Worm (Caenorhabditis elegans) whole organism, L4 larva: ENCODE measurements around the gene T26A5.2.
A peak's percentile ranks its signal among the peaks of the same experiment; 100 is the strongest.

Source experiments
- F37D6.2 ChIP-seq: sonication (generic microtip); optimal IDR thresholded peaks from 2 replicates; lab custom pipeline; 2016; ENCODE audit warnings: mild to moderate bottlenecking, missing genetic modification characterization, missing compliant biosample characterization
- F49E8.2 ChIP-seq: sonication (generic microtip); optimal IDR thresholded peaks from 2 replicates; lab custom pipeline; 2016; ENCODE audit warnings: missing compliant biosample characterization, mild to moderate bottlenecking, missing genetic modification characterization, borderline replicate concordance
- T20F7.1 ChIP-seq: fragments of 200-800 bp; sonication (Bioruptor generic); optimal IDR thresholded peaks from 2 replicates; lab custom pipeline; 2018; ENCODE audit warnings: mild to moderate bottlenecking, missing genetic modification characterization, missing compliant biosample characterization
- T26A8.4 ChIP-seq: fragments of 200-800 bp; sonication (Bioruptor generic); IDR thresholded peaks from 2 replicates; pipeline ENCODE4 v1.3.6; 2022; ENCODE audit warnings: missing genetic modification characterization, missing compliant biosample characterization
- Y48G9A.11 ChIP-seq: fragments of 200-800 bp; sonication (Bioruptor generic); IDR thresholded peaks from 2 replicates; pipeline ENCODE4 v1.3.6; 2022; ENCODE audit warnings: missing genetic modification reagents, missing genetic modification characterization, missing compliant biosample characterization
- ZK337.2 ChIP-seq: fragments of 200-800 bp; sonication (Bioruptor generic); IDR thresholded peaks from 2 replicates; pipeline ENCODE4 v1.3.6; 2022; ENCODE audit warnings: missing genetic modification reagents, missing genetic modification characterization, missing compliant biosample characterization
- aly-2 ChIP-seq: sonication (generic microtip); optimal IDR thresholded peaks from 2 replicates; lab custom pipeline; 2018; ENCODE audit warnings: missing biosample characterization, missing genetic modification characterization
- ama-1 ChIP-seq: fragments of 150-350 bp; optimal IDR thresholded peaks from 2 replicates; lab custom pipeline; 2014; ENCODE audit warnings: inconsistent platforms, mixed read lengths
- arid-1 ChIP-seq: fragments of 200-800 bp; sonication (Bioruptor generic); conservative IDR thresholded peaks from 2 replicates; pipeline ENCODE4 v1.3.6; 2022; ENCODE audit warnings: missing genetic modification reagents, missing genetic modification characterization, missing compliant biosample characterization
- ceh-20 ChIP-seq: fragments of 200-800 bp; sonication (Bioruptor generic); IDR thresholded peaks from 2 replicates; pipeline ENCODE4 v1.3.6; 2022; ENCODE audit warnings: missing genetic modification reagents, missing genetic modification characterization, missing compliant biosample characterization
- ceh-82 ChIP-seq: sonication (generic microtip); optimal IDR thresholded peaks from 2 replicates; lab custom pipeline; 2017; ENCODE audit warnings: missing biosample characterization, missing genetic modification characterization
- ctbp-1 ChIP-seq: fragments of 200-800 bp; sonication (Bioruptor generic); IDR thresholded peaks from 2 replicates; pipeline ENCODE4 v1.3.6; 2022; ENCODE audit warnings: missing genetic modification reagents, missing genetic modification characterization, missing compliant biosample characterization
- daf-12 ChIP-seq: fragments of 150-350 bp; optimal IDR thresholded peaks from 2 replicates; lab custom pipeline; 2014; ENCODE audit warnings: missing biosample characterization, missing genetic modification reagents, missing genetic modification characterization
- daf-16 ChIP-seq, 3 experiments: sonication (generic microtip); optimal IDR thresholded peaks; 2 replicates each; lab custom pipeline; 2016 to 2017; ENCODE audit warnings: missing genetic modification characterization in 3 of 3, missing genetic modification reagents in 3 of 3, mild to moderate bottlenecking in 2 of 3, missing compliant biosample characterization in 2 of 3, missing biosample characterization in 1 of 3, moderate library complexity in 1 of 3
- dmd-8 ChIP-seq: fragments of 200-800 bp; sonication (Bioruptor generic); IDR thresholded peaks from 2 replicates; pipeline ENCODE4 v1.3.6; 2022; ENCODE audit warnings: missing genetic modification characterization, missing compliant biosample characterization
- dve-1 ChIP-seq: sonication (generic microtip); optimal IDR thresholded peaks from 2 replicates; lab custom pipeline; 2017; ENCODE audit warnings: antibody characterized with exemption, mild to moderate bottlenecking, missing genetic modification characterization, missing compliant biosample characterization; ENCODE audit not compliant: insufficient read depth
- egl-27 ChIP-seq: sonication (generic microtip); optimal IDR thresholded peaks from 3 replicates; lab custom pipeline; 2017; ENCODE audit warnings: missing biosample characterization, missing genetic modification reagents, missing genetic modification characterization
- gei-8 ChIP-seq: fragments of 200-800 bp; sonication (Bioruptor generic); optimal IDR thresholded peaks from 2 replicates; lab custom pipeline; 2018; ENCODE audit warnings: mild to moderate bottlenecking, missing genetic modification characterization, missing compliant biosample characterization
- hif-1 ChIP-seq, 2 experiments: sonication (generic microtip); optimal IDR thresholded peaks; 2 replicates each; lab custom pipeline; 2016 to 2017; ENCODE audit warnings: missing compliant biosample characterization in 2 of 2, missing genetic modification characterization in 2 of 2, missing genetic modification reagents in 2 of 2, missing genotype in 2 of 2, mild to moderate bottlenecking in 1 of 2
- hlh-11 ChIP-seq: fragments of 200-800 bp; sonication (Bioruptor generic); optimal IDR thresholded peaks from 2 replicates; lab custom pipeline; 2018; ENCODE audit warnings: mild to moderate bottlenecking, missing genetic modification characterization, missing compliant biosample characterization
- hmg-1.1 ChIP-seq: fragments of 200-800 bp; sonication (Bioruptor generic); IDR thresholded peaks from 2 replicates; pipeline ENCODE4 v1.3.6; 2022; ENCODE audit warnings: missing genetic modification reagents, missing genetic modification characterization, missing compliant biosample characterization
- lin-1 ChIP-seq: fragments of 200-800 bp; sonication (Bioruptor generic); IDR thresholded peaks from 2 replicates; pipeline ENCODE4 v1.3.6; 2022; ENCODE audit warnings: missing genetic modification reagents, missing genetic modification characterization, missing compliant biosample characterization
- lin-38 ChIP-seq: fragments of 200-800 bp; sonication (Bioruptor generic); IDR thresholded peaks from 2 replicates; pipeline ENCODE4 v1.3.6; 2022; ENCODE audit warnings: missing genetic modification reagents, missing genetic modification characterization, missing compliant biosample characterization
- lin-39 ChIP-seq: fragments of 150-350 bp; optimal IDR thresholded peaks from 2 replicates; lab custom pipeline; 2014; ENCODE audit warnings: missing biosample characterization, missing genetic modification reagents, missing genetic modification characterization
- lir-3 ChIP-seq: sonication (generic microtip); optimal IDR thresholded peaks from 2 replicates; lab custom pipeline; 2016; ENCODE audit warnings: mild to moderate bottlenecking, missing genetic modification characterization, missing compliant biosample characterization
- lsy-2 ChIP-seq, 2 experiments: fragments of 150-350 bp in 1 of 2; sonication (generic microtip) in 1 of 2; optimal IDR thresholded peaks; 2 replicates each; lab custom pipeline; 2014 to 2017; ENCODE audit warnings: missing biosample characterization in 2 of 2, missing genetic modification characterization in 2 of 2
- mdl-1 ChIP-seq, 2 experiments: fragments of 150-350 bp in 1 of 2; sonication (generic microtip) in 1 of 2; optimal IDR thresholded peaks; 2 replicates each; lab custom pipeline; 2014 to 2017; ENCODE audit warnings: missing biosample characterization in 2 of 2, missing genetic modification characterization in 2 of 2
- mep-1 ChIP-seq: fragments of 150-350 bp; sonication (generic microtip); optimal IDR thresholded peaks from 3 replicates; lab custom pipeline; 2014; ENCODE audit warnings: missing biosample characterization, missing genetic modification characterization
- mxl-3 ChIP-seq: fragments of 200-800 bp; sonication (Bioruptor generic); optimal IDR thresholded peaks from 2 replicates; lab custom pipeline; 2018; ENCODE audit warnings: mild to moderate bottlenecking, missing genetic modification characterization, missing compliant biosample characterization
- nhr-10 ChIP-seq: fragments of 150-350 bp; optimal IDR thresholded peaks from 2 replicates; lab custom pipeline; 2014; ENCODE audit warnings: missing biosample characterization, missing genetic modification characterization
- nhr-11 ChIP-seq: fragments of 150-350 bp; optimal IDR thresholded peaks from 2 replicates; lab custom pipeline; 2014; ENCODE audit warnings: missing biosample characterization, missing genetic modification characterization
- nhr-111 ChIP-seq: fragments of 200-800 bp; sonication (Bioruptor generic); optimal IDR thresholded peaks from 2 replicates; lab custom pipeline; 2018; ENCODE audit warnings: mild to moderate bottlenecking, missing genetic modification characterization, missing compliant biosample characterization
- nhr-41 ChIP-seq: fragments of 200-800 bp; sonication (Bioruptor generic); IDR thresholded peaks from 2 replicates; pipeline ENCODE4 v1.3.6; 2022; ENCODE audit warnings: missing genetic modification reagents, missing genetic modification characterization, missing compliant biosample characterization
- nhr-76 ChIP-seq: fragments of 150-350 bp; optimal IDR thresholded peaks from 2 replicates; lab custom pipeline; 2014; ENCODE audit warnings: missing biosample characterization, missing genetic modification characterization
- php-3 ChIP-seq: fragments of 200-800 bp; sonication (Bioruptor generic); IDR thresholded peaks from 2 replicates; pipeline ENCODE4 v1.3.6; 2022; ENCODE audit warnings: missing genetic modification reagents, missing genetic modification characterization, missing compliant biosample characterization
- rbr-2 ChIP-seq: sonication (generic microtip); optimal IDR thresholded peaks from 2 replicates; lab custom pipeline; 2016; ENCODE audit warnings: missing genotype, missing genetic modification characterization, missing compliant biosample characterization
- sdz-12 ChIP-seq: fragments of 200-800 bp; sonication (Bioruptor generic); optimal IDR thresholded peaks from 2 replicates; lab custom pipeline; 2018; ENCODE audit warnings: mild to moderate bottlenecking, missing genetic modification characterization, missing compliant biosample characterization
- skn-1 ChIP-seq: fragments of 150-350 bp; optimal IDR thresholded peaks from 2 replicates; lab custom pipeline; 2014; ENCODE audit warnings: missing biosample characterization, missing genetic modification characterization
- snpc-1.2 ChIP-seq: fragments of 200-800 bp; sonication (Bioruptor generic); IDR thresholded peaks from 2 replicates; pipeline ENCODE4 v1.3.6; 2022; ENCODE audit warnings: missing genetic modification reagents, missing genetic modification characterization, missing compliant biosample characterization
- snpc-4 ChIP-seq: fragments of 150-350 bp; optimal IDR thresholded peaks from 2 replicates; lab custom pipeline; 2014; ENCODE audit warnings: missing biosample characterization, missing genetic modification characterization
- tag-97 ChIP-seq: fragments of 200-800 bp; sonication (Bioruptor generic); IDR thresholded peaks from 2 replicates; pipeline ENCODE4 v1.3.6; 2022; ENCODE audit warnings: missing genetic modification characterization, missing compliant biosample characterization
- tra-1 ChIP-seq: fragments of 200-800 bp; sonication (Bioruptor generic); IDR thresholded peaks from 2 replicates; pipeline ENCODE4 v1.3.6; 2022; ENCODE audit warnings: missing genetic modification reagents, missing genetic modification characterization, missing compliant biosample characterization
- unc-130 ChIP-seq: sonication (generic microtip); optimal IDR thresholded peaks from 2 replicates; lab custom pipeline; 2016; ENCODE audit warnings: missing genetic modification reagents, missing genetic modification characterization, missing compliant biosample characterization
- unc-39 ChIP-seq: sonication (generic microtip); optimal IDR thresholded peaks from 2 replicates; lab custom pipeline; 2017; ENCODE audit warnings: missing biosample characterization, missing genetic modification characterization
- zip-11 ChIP-seq: fragments of 200-800 bp; sonication (Bioruptor generic); IDR thresholded peaks from 2 replicates; pipeline ENCODE4 v1.3.6; 2022; ENCODE audit warnings: missing genetic modification characterization, missing compliant biosample characterization

T26A5.2 gene

ce11 chrIII:6422721-6423120, 44.4 kb upstream of the T26A5.2 start (continued):
- no peak for TF ChIP-seq hmg-1.1 (GFP tag; lab: Robert Waterston, UW)
- TF ChIP-seq ceh-20 (GFP tag; lab: Robert Waterston, UW): 0 out of 2 replicates have a peak, but pooled peaks have one; percentile 24
- TF ChIP-seq lsy-2 (tag; optimal IDR thresholded peaks at IDR 0.05; lab: Kevin White, UChicago): no peak
- no peak for TF ChIP-seq nhr-10 (tag; lab: Kevin White, UChicago)
- TF ChIP-seq daf-16 (GFP tag; optimal IDR thresholded peaks at IDR 0.05; lab: Kevin White, UChicago): no peak
- TF ChIP-seq daf-16 (tag; optimal IDR thresholded peaks at IDR 0.05; lab: Kevin White, UChicago): no peak
- peak; percentile 71 for TF ChIP-seq mxl-3 (GFP tag; lab: Kevin White, UChicago)
- TF ChIP-seq lin-38 (GFP tag; lab: Robert Waterston, UW): no peak

DNA sequence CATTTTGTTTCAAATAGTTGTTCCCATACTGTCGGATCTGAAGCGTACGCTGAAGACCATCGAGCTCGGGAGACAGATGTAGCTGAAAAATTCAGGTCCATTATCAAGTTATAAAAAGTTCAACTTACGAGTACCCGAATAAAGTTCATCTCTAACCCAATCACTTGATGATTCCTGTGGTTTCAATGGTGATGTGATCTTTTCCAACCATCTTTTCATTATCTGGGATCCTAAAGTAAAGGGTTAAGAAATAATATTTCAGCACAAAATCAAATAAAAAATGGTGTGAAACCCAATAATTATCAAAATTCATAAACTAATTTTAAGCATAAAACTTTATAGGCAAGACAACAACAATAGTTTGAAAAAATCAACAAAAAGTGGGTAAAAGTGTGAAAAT, 39.9 kb upstream of the T26A5.2 start, which contains the start of gene C05D11.8:
C05D11.8 (minus strand) TSS at position 101 of the 400 bp plus-strand sequence.
- TF ChIP-seq lin-39 (tag; lab: Kevin White, UChicago) (no peak), mdl-1 (tag; optimal IDR thresholded peaks at IDR 0.05; lab: Kevin White, UChicago) (no peak), nhr-11 (tag; lab: Kevin White, UChicago) (no peak), F49E8.2 (tag; lab: Kevin White, UChicago) (no peak)
- TF ChIP-seq, all 104 proteins: peak for 0

DNA sequence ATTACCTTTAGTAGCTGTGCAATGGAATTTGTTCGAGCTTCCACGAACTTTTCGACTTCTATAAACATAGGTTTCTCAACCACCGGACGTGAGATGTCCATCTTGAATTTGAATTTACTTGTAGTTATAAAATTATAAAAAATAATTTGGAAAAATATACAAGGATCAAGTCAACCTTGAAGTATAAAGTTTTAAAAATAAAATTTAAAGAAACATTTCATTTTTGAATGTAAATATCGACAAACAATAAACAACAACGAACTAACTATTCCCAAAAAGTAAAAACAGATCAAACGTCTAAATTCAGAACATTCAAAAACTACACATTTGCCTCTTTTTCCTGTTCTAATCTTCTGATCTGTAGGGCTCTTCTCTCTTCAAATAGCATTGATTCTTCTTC, 36.3 kb upstream of the T26A5.2 start, which contains the start of gene popl-1:
popl-1 (minus strand) TSS at position 101 of the 400 bp plus-strand sequence.
- TF ChIP-seq egl-27 (tag; lab: Kevin White, UChicago) (no peak), F37D6.2 (tag; lab: Kevin White, UChicago) (no peak), rbr-2 (tag; lab: Kevin White, UChicago) (no peak), hif-1 (tag; optimal IDR thresholded peaks at IDR 0.05; lab: Kevin White, UChicago) (no peak), Y48G9A.11 (GFP tag; lab: Robert Waterston, UW) (no peak), tra-1 (GFP tag; lab: Robert Waterston, UW) (no peak), dve-1 (tag; lab: Kevin White, UChicago) (no peak), ceh-82 (tag; lab: Kevin White, UChicago) (no peak), php-3 (GFP tag; lab: Robert Waterston, UW) (no peak), hmg-1.1 (GFP tag; lab: Robert Waterston, UW) (no peak), dmd-8 (no peak), T20F7.1 (no peak), lin-1 (GFP tag; lab: Robert Waterston, UW) (no peak), lir-3 (tag; lab: Kevin White, UChicago) (no peak), skn-1 (tag; lab: Kevin White, UChicago) (no peak), zip-11 (GFP tag; lab: Robert Waterston, UW) (no peak), F49E8.2 (tag; lab: Kevin White, UChicago) (no peak)

DNA sequence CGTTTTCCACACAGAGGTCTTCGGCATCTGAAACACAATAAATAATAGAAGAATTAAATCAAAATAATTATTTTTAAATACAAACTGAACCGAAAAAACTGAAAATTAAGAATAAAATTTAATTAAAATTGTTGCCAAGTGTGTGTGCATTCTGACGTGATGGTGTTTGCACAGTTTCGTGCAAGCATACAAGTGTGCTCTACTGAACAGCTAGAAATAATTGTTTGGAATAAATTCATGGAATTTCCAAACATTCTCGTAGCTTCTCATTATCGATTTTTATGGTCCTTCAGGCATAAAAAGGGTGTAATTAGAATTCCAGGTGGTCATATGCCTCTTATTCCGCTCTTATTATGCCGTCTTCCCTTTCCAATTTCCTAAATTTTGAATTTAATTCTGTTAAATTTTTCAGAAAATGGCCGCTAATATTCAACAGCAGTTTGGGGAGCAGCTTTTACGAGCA, 35.3 kb upstream of the T26A5.2 start, which contains the start of the genes mrps-17 and txdc-9:
mrps-17 (minus strand) TSS at position 33 of the 463 bp plus-strand sequence.
txdc-9 (plus strand) TSS at position 413 of the 463 bp plus-strand sequence.
- TF ChIP-seq unc-39 (tag; lab: Kevin White, UChicago): no peak
- no peak for TF ChIP-seq snpc-4
- no peak for TF ChIP-seq unc-130 (GFP tag; lab: Kevin White, UChicago)
- TF ChIP-seq dve-1 (tag; lab: Kevin White, UChicago): peak; percentile 71
- TF ChIP-seq T26A8.4 (GFP tag; lab: Robert Waterston, UW): no peak
- no peak for TF ChIP-seq egl-27 (tag; lab: Kevin White, UChicago)
- no peak for TF ChIP-seq F49E8.2 (tag; lab: Kevin White, UChicago)
- TF ChIP-seq snpc-1.2 (GFP tag; lab: Robert Waterston, UW): no peak
- no peak for TF ChIP-seq tag-97 (GFP tag; lab: Robert Waterston, UW)
- TF ChIP-seq sdz-12: no peak
- TF ChIP-seq ctbp-1 (GFP tag; lab: Robert Waterston, UW): no peak
- no peak; the same call in 1 of the 2 replicates for TF ChIP-seq arid-1 (GFP tag; lab: Robert Waterston, UW)
- TF ChIP-seq nhr-111 (GFP tag; lab: Kevin White, UChicago): no peak
- no peak for TF ChIP-seq nhr-11 (tag; lab: Kevin White, UChicago)
- peak; percentile 42 for TF ChIP-seq hlh-11 (tag; lab: Kevin White, UChicago)
- no peak for TF ChIP-seq nhr-41
- TF ChIP-seq nhr-76 (tag; lab: Kevin White, UChicago): no peak
- TF ChIP-seq ZK337.2 (GFP tag; lab: Robert Waterston, UW): no peak
- TF ChIP-seq daf-12 (tag; lab: Kevin White, UChicago): no peak
- TF ChIP-seq ama-1 (lab: Kevin White, UChicago): no peak
- TF ChIP-seq mep-1 (tag; lab: Kevin White, UChicago): no peak
- TF ChIP-seq aly-2 (tag; lab: Kevin White, UChicago): no peak
- TF ChIP-seq gei-8 (GFP tag; lab: Kevin White, UChicago): no peak
